Worm (Caenorhabditis elegans): ENCODE data around the gene elof-1.
A peak's percentile ranks its signal among the peaks of the same experiment; 100 is the strongest.
"Not testable (repeated sequence)": the region's sequence is repeated elsewhere in the genome, so short reads cannot be mapped to it uniquely, and the experiment has no call there.

Gene elof-1

ce11 chrII:14301927-14302326 lies 47.6 kb upstream of the elof-1 start, which contains the start of gene ctl-2:
Gene ctl-2 (minus strand): TSS chrII:14302027.
- not testable (repeated sequence) for TF ChIP-seq unc-62 (GFP tag; optimal IDR thresholded peaks at IDR 0.05 in 1 of 2); unc-62 (tag; optimal IDR thresholded peaks at IDR 0.05); unc-130 (GFP tag; optimal IDR thresholded peaks at IDR 0.05); arid-1 (GFP tag; conservative IDR thresholded peaks at IDR 0.05)

- not testable (repeated sequence) for TF ChIP-seq zip-2 (tag; optimal IDR thresholded peaks at IDR 0.05); unc-130 (GFP tag; optimal IDR thresholded peaks at IDR 0.05); Y5F2A.4 (GFP tag; optimal IDR thresholded peaks at IDR 0.05)
Measured at ce11 chrII:14306160-14306559, 43.4 kb upstream of the elof-1 start, which contains the start of gene ctl-1. Gene ctl-1 (minus strand): TSS chrII:14306260.

- no peak for TF ChIP-seq F37D6.2 (tag; optimal IDR thresholded peaks at IDR 0.05)
- no peak for TF ChIP-seq aha-1 (tag)
- TF ChIP-seq pqm-1 (tag; optimal IDR thresholded peaks at IDR 0.05), result no peak
- TF ChIP-seq nhr-42 (GFP tag; IDR thresholded peaks at IDR 0.05), result no peak
- TF ChIP-seq zip-2 (tag; optimal IDR thresholded peaks at IDR 0.05), result no peak
- no peak for TF ChIP-seq madf-9 (GFP tag; conservative IDR thresholded peaks at IDR 0.05)
- no peak for TF ChIP-seq mxl-3 (GFP tag; optimal IDR thresholded peaks at IDR 0.05)
- no peak for TF ChIP-seq nhr-111 (GFP tag; optimal IDR thresholded peaks at IDR 0.05)
- TF ChIP-seq hmg-1.1 (GFP tag; IDR thresholded peaks at IDR 0.05), result no peak
- no peak for TF ChIP-seq set-16 (GFP tag; IDR thresholded peaks at IDR 0.05)
- no peak for TF ChIP-seq lir-3 (tag; optimal IDR thresholded peaks at IDR 0.05)
- no peak for TF ChIP-seq mep-1 (tag; optimal IDR thresholded peaks at IDR 0.05)
- TF ChIP-seq unc-62 (GFP tag; optimal IDR thresholded peaks at IDR 0.05 in 1 of 2), result no peak
- no peak for TF ChIP-seq unc-62 (tag; optimal IDR thresholded peaks at IDR 0.05)
- TF ChIP-seq unc-39 (tag; optimal IDR thresholded peaks at IDR 0.05), result no peak
- no peak for TF ChIP-seq tra-1 (GFP tag; IDR thresholded peaks at IDR 0.05)
- TF ChIP-seq nhr-237 (tag; optimal IDR thresholded peaks at IDR 0.05), result no peak
- no peak for TF ChIP-seq hlh-11 (tag; optimal IDR thresholded peaks at IDR 0.05)
- no peak for TF ChIP-seq spr-1 (tag; optimal IDR thresholded peaks at IDR 0.05)
- TF ChIP-seq nhr-25 (tag; optimal IDR thresholded peaks at IDR 0.05; ENCODE audit: borderline replicate concordance, insufficient read depth), result no peak
Measured at ce11 chrII:14310729-14311388, 38.7 kb upstream of the elof-1 start, which contains the start of gene ctl-3. Gene ctl-3 (minus strand): TSS chrII:14310779.

- no peak for TF ChIP-seq R02D3.7 (tag; optimal IDR thresholded peaks at IDR 0.05)
- TF ChIP-seq hlh-11 (tag; optimal IDR thresholded peaks at IDR 0.05), result peak; percentile 17
- no peak for TF ChIP-seq dpl-1 (GFP tag; optimal IDR thresholded peaks at IDR 0.05)
- TF ChIP-seq snpc-4 (tag; optimal IDR thresholded peaks at IDR 0.05), result no peak
- TF ChIP-seq daf-16 (GFP tag; optimal IDR thresholded peaks at IDR 0.05), result peak in 1 of 2 experiments; percentile 66
- TF ChIP-seq daf-16 (tag; optimal IDR thresholded peaks at IDR 0.05), result peak; percentile 60
- TF ChIP-seq ceh-44 (GFP tag; IDR thresholded peaks at IDR 0.05), result no peak
- no peak for TF ChIP-seq Y105C5A.15 (GFP tag; IDR thresholded peaks at IDR 0.05)
- TF ChIP-seq ceh-62 (tag; optimal IDR thresholded peaks at IDR 0.05), result no peak
- no peak for TF ChIP-seq lin-1 (GFP tag; IDR thresholded peaks at IDR 0.05)
- TF ChIP-seq nhr-111 (GFP tag; optimal IDR thresholded peaks at IDR 0.05), result no peak
- peak; percentile 2 for TF ChIP-seq rbr-2 (tag; optimal IDR thresholded peaks at IDR 0.05)
- no peak for TF ChIP-seq aly-2 (tag; optimal IDR thresholded peaks at IDR 0.05)
- TF ChIP-seq nhr-28 (tag; optimal IDR thresholded peaks at IDR 0.05), result no peak
- TF ChIP-seq zfp-3 (GFP tag; conservative IDR thresholded peaks at IDR 0.05), result no peak
- TF ChIP-seq mxl-3 (GFP tag; optimal IDR thresholded peaks at IDR 0.05), result no peak
Measured at ce11 chrII:14311537-14311936, 38.0 kb upstream of the elof-1 start.

All from whole organism, L4 larva.